Worm (Caenorhabditis elegans): ENCODE results near the gene abu-9.

ce11 chrX:8362379-8362778 lies 40.5 kb downstream of the abu-9 start:
- no peak for TF ChIP-seq efl-1 (optimal IDR thresholded peaks at IDR 0.05)
- peak in 1 of 2 experiments; percentile 41 for TF ChIP-seq efl-1 (GFP tag; optimal IDR thresholded peaks at IDR 0.05 in 1 of 2)
- TF ChIP-seq elt-3 (tag; optimal IDR thresholded peaks at IDR 0.05) = no peak
- TF ChIP-seq pax-3 (tag; optimal IDR thresholded peaks at IDR 0.05) = no peak
- TF ChIP-seq snpc-4 (tag; optimal IDR thresholded peaks at IDR 0.05) = no peak
- TF ChIP-seq nhr-76 (tag; optimal IDR thresholded peaks at IDR 0.05) = no peak
- no peak for TF ChIP-seq nhr-47 (tag; optimal IDR thresholded peaks at IDR 0.05)
- no peak for TF ChIP-seq ceh-90 (tag; optimal IDR thresholded peaks at IDR 0.05)
- TF ChIP-seq fkh-8 (tag; optimal IDR thresholded peaks at IDR 0.05) = peak; percentile 66
- TF ChIP-seq Y116A8C.19 (tag; optimal IDR thresholded peaks at IDR 0.05; ENCODE audit: borderline replicate concordance) = no peak
- TF ChIP-seq ceh-82 (tag; optimal IDR thresholded peaks at IDR 0.05) = no peak
